Worm (Caenorhabditis elegans) whole organism, young adult: ENCODE measurements around the gene K09F5.4.

Source experiments
- B0019.2 ChIP-seq: fragments of 200-800 bp; sonication (Bioruptor generic); conservative IDR thresholded peaks from 2 replicates; pipeline ENCODE4 v1.3.6; 2022; ENCODE audit warnings: missing genetic modification reagents, missing genetic modification characterization, missing compliant biosample characterization
- B0261.1 ChIP-seq: sonication (generic microtip); optimal IDR thresholded peaks from 2 replicates; lab custom pipeline; 2016; ENCODE audit warnings: mild to moderate bottlenecking, missing genetic modification characterization, moderate library complexity, missing compliant biosample characterization
- B0336.3 ChIP-seq: fragments of 200-800 bp; sonication (Bioruptor generic); IDR thresholded peaks from 2 replicates; pipeline ENCODE4 v1.3.6; 2022; ENCODE audit warnings: missing genetic modification characterization, missing compliant biosample characterization
- C17E4.6 ChIP-seq: fragments of 200-800 bp; sonication (Bioruptor generic); IDR thresholded peaks from 2 replicates; pipeline ENCODE4 v1.3.6; 2022; ENCODE audit warnings: missing genetic modification reagents, missing genetic modification characterization, missing compliant biosample characterization
- F10E7.11 ChIP-seq: sonication (generic microtip); optimal IDR thresholded peaks from 2 replicates; lab custom pipeline; 2017; ENCODE audit warnings: mild to moderate bottlenecking, missing genetic modification characterization, moderate library complexity, missing compliant biosample characterization
- F37B4.10 ChIP-seq: fragments of 200-800 bp; sonication (Bioruptor generic); IDR thresholded peaks from 2 replicates; pipeline ENCODE4 v1.3.6; 2022; ENCODE audit warnings: missing genetic modification characterization, missing compliant biosample characterization
- K12H6.12 ChIP-seq: fragments of 200-800 bp; sonication (Bioruptor generic); optimal IDR thresholded peaks from 2 replicates; lab custom pipeline; 2018; ENCODE audit warnings: mild to moderate bottlenecking, missing genetic modification characterization, missing compliant biosample characterization
- Y56A3A.18 ChIP-seq: fragments of 200-800 bp; sonication (Bioruptor generic); IDR thresholded peaks from 2 replicates; pipeline ENCODE4 v1.3.6; 2022; ENCODE audit warnings: missing genetic modification reagents, missing genetic modification characterization, missing compliant biosample characterization
- Y67H2A.10 ChIP-seq: fragments of 200-800 bp; sonication (Bioruptor generic); conservative IDR thresholded peaks from 2 replicates; pipeline ENCODE4 v1.3.6; 2022; ENCODE audit warnings: missing genetic modification reagents, missing genetic modification characterization, missing compliant biosample characterization
- ZK185.1 ChIP-seq: sonication (generic microtip); optimal IDR thresholded peaks from 2 replicates; lab custom pipeline; 2016; ENCODE audit warnings: mild to moderate bottlenecking, missing genetic modification characterization, missing compliant biosample characterization; ENCODE audit not compliant: poor library complexity, severe bottlenecking
- ama-1 ChIP-seq, 3 experiments: fragments of 150-350 bp in 1 of 3; sonication (generic microtip) in 2 of 3; optimal IDR thresholded peaks; 2 replicates each; lab custom pipeline; 2014 to 2018; ENCODE audit warnings: missing biosample characterization in 2 of 3, missing genetic modification characterization in 2 of 3, missing genetic modification reagents in 2 of 3
- aptf-2 ChIP-seq: fragments of 200-800 bp; sonication (Bioruptor generic); conservative IDR thresholded peaks from 2 replicates; pipeline ENCODE4 v1.3.6; 2022; ENCODE audit warnings: missing genetic modification reagents, missing genetic modification characterization, missing compliant biosample characterization
- aptf-3 ChIP-seq: fragments of 200-800 bp; sonication (Bioruptor generic); IDR thresholded peaks from 2 replicates; pipeline ENCODE4 v1.3.6; 2022; ENCODE audit warnings: missing genetic modification characterization, missing compliant biosample characterization
- athp-1 ChIP-seq: sonication (generic microtip); optimal IDR thresholded peaks from 2 replicates; lab custom pipeline; 2017; ENCODE audit warnings: mild to moderate bottlenecking, missing genetic modification characterization, missing compliant biosample characterization
- attf-5 ChIP-seq: fragments of 200-800 bp; sonication (Bioruptor generic); optimal IDR thresholded peaks from 2 replicates; lab custom pipeline; 2018; ENCODE audit warnings: mild to moderate bottlenecking, missing genetic modification characterization, missing compliant biosample characterization
- ccch-3 ChIP-seq: fragments of 200-800 bp; sonication (Bioruptor generic); optimal IDR thresholded peaks from 2 replicates; lab custom pipeline; 2018; ENCODE audit warnings: mild to moderate bottlenecking, missing genetic modification characterization, missing compliant biosample characterization
- dpff-1 ChIP-seq: sonication (generic microtip); optimal IDR thresholded peaks from 2 replicates; lab custom pipeline; 2017; ENCODE audit warnings: mild to moderate bottlenecking, missing genetic modification characterization, missing compliant biosample characterization
- efl-1 ChIP-seq: fragments of 150-350 bp; optimal IDR thresholded peaks from 2 replicates; lab custom pipeline; 2014; ENCODE audit warnings: missing biosample characterization, missing genetic modification reagents, missing genetic modification characterization
- egl-18 ChIP-seq: fragments of 200-800 bp; sonication (Bioruptor generic); IDR thresholded peaks from 2 replicates; pipeline ENCODE4 v1.3.6; 2022; ENCODE audit warnings: missing genetic modification reagents, missing genetic modification characterization, missing compliant biosample characterization
- hlh-26 ChIP-seq: fragments of 200-800 bp; sonication (Bioruptor generic); conservative IDR thresholded peaks from 2 replicates; pipeline ENCODE4 v1.3.6; 2022; ENCODE audit warnings: missing genetic modification reagents, missing genetic modification characterization, missing compliant biosample characterization
- hrde-1 ChIP-seq: sonication (generic microtip); optimal IDR thresholded peaks from 2 replicates; lab custom pipeline; 2016; ENCODE audit warnings: missing genetic modification characterization, mild to moderate bottlenecking, missing compliant biosample characterization, moderate library complexity, missing genotype, missing genetic modification reagents, borderline replicate concordance
- lin-26 ChIP-seq: fragments of 200-800 bp; sonication (Bioruptor generic); IDR thresholded peaks from 2 replicates; pipeline ENCODE4 v1.3.6; 2022; ENCODE audit warnings: missing genetic modification reagents, missing genetic modification characterization, missing compliant biosample characterization
- lsl-1 ChIP-seq: fragments of 200-800 bp; sonication (Bioruptor generic); optimal IDR thresholded peaks from 2 replicates; lab custom pipeline; 2018; ENCODE audit warnings: mild to moderate bottlenecking, missing genetic modification characterization, moderate library complexity, missing compliant biosample characterization
- madf-6 ChIP-seq: fragments of 200-800 bp; sonication (Bioruptor generic); IDR thresholded peaks from 2 replicates; pipeline ENCODE4 v1.3.6; 2022; ENCODE audit warnings: missing genetic modification reagents, missing genetic modification characterization, missing compliant biosample characterization
- mcd-1 ChIP-seq: fragments of 200-800 bp; sonication (Bioruptor generic); IDR thresholded peaks from 2 replicates; pipeline ENCODE4 v1.3.6; 2022; ENCODE audit warnings: missing genetic modification reagents, missing genetic modification characterization, missing compliant biosample characterization
- mel-28 ChIP-seq: sonication (generic microtip); optimal IDR thresholded peaks from 2 replicates; lab custom pipeline; 2016; ENCODE audit warnings: borderline replicate concordance, mild to moderate bottlenecking, missing genetic modification characterization, missing compliant biosample characterization
- nhr-120 ChIP-seq: fragments of 200-800 bp; sonication (Bioruptor generic); IDR thresholded peaks from 2 replicates; pipeline ENCODE4 v1.3.6; 2022; ENCODE audit warnings: missing genetic modification characterization, missing compliant biosample characterization
- nhr-80 ChIP-seq: sonication (generic microtip); optimal IDR thresholded peaks from 2 replicates; lab custom pipeline; 2016; ENCODE audit warnings: missing genetic modification characterization, missing compliant biosample characterization
- pbrm-1 ChIP-seq: fragments of 200-800 bp; sonication (Bioruptor generic); IDR thresholded peaks from 2 replicates; pipeline ENCODE4 v1.3.6; 2022; ENCODE audit warnings: missing genetic modification reagents, missing genetic modification characterization, missing compliant biosample characterization
- rec-8 ChIP-seq, 2 experiments: sonication (generic microtip); optimal IDR thresholded peaks; 2 replicates each; lab custom pipeline; 2016; ENCODE audit warnings: mild to moderate bottlenecking in 2 of 2, missing genetic modification characterization in 2 of 2, missing genetic modification reagents in 2 of 2, missing genotype in 2 of 2, missing biosample characterization in 1 of 2, missing compliant biosample characterization in 1 of 2, moderate library complexity in 1 of 2
- snpc-1.1 ChIP-seq: sonication (generic microtip); optimal IDR thresholded peaks from 2 replicates; lab custom pipeline; 2017; ENCODE audit warnings: missing genetic modification characterization, mild to moderate bottlenecking, missing compliant biosample characterization, antibody characterized with exemption, moderate library complexity, missing genotype, missing genetic modification reagents; ENCODE audit not compliant: insufficient read depth
- snpc-1.3 ChIP-seq: sonication (generic microtip); optimal IDR thresholded peaks from 2 replicates; lab custom pipeline; 2017; ENCODE audit warnings: missing genetic modification characterization, mild to moderate bottlenecking, missing compliant biosample characterization, antibody characterized with exemption, moderate library complexity, missing genotype, missing genetic modification reagents; ENCODE audit not compliant: insufficient read depth
- snpc-4 ChIP-seq, 5 experiments: fragments of 150-350 bp in 1 of 5; sonication (generic microtip) in 4 of 5; optimal IDR thresholded peaks; 2 replicates each; lab custom pipeline; 2014 to 2018; ENCODE audit warnings: missing genetic modification characterization in 5 of 5, missing biosample characterization in 3 of 5, antibody characterized with exemption in 2 of 5, mild to moderate bottlenecking in 2 of 5, missing compliant biosample characterization in 2 of 5, missing genotype in 2 of 5, moderate library complexity in 2 of 5, missing genetic modification reagents in 1 of 5
- somi-1 ChIP-seq: fragments of 200-800 bp; sonication (Bioruptor generic); optimal IDR thresholded peaks from 2 replicates; lab custom pipeline; 2018; ENCODE audit warnings: mild to moderate bottlenecking, missing genetic modification characterization, missing compliant biosample characterization
- tbp1 ChIP-seq: fragments of 200-800 bp; sonication (Bioruptor generic); optimal IDR thresholded peaks from 2 replicates; lab custom pipeline; 2018; ENCODE audit warnings: mild to moderate bottlenecking, missing genetic modification characterization, missing compliant biosample characterization
- unc-62 ChIP-seq: fragments of 150-350 bp; optimal IDR thresholded peaks from 2 replicates; lab custom pipeline; 2014; ENCODE audit warnings: missing biosample characterization, missing genetic modification reagents, missing genetic modification characterization
- zim-3 ChIP-seq: sonication (generic microtip); optimal IDR thresholded peaks from 2 replicates; lab custom pipeline; 2017; ENCODE audit warnings: mild to moderate bottlenecking, missing genetic modification characterization, moderate library complexity, missing compliant biosample characterization
- ztf-22 ChIP-seq: fragments of 200-800 bp; sonication (Bioruptor generic); optimal IDR thresholded peaks from 2 replicates; lab custom pipeline; 2018; ENCODE audit warnings: mild to moderate bottlenecking, missing genetic modification characterization, moderate library complexity, missing compliant biosample characterization
- ztf-26 ChIP-seq: sonication (generic microtip); optimal IDR thresholded peaks from 2 replicates; lab custom pipeline; 2017; ENCODE audit warnings: missing genetic modification characterization, missing compliant biosample characterization
- ztf-6 ChIP-seq: fragments of 200-800 bp; sonication (Bioruptor generic); IDR thresholded peaks from 2 replicates; pipeline ENCODE4 v1.3.6; 2022; ENCODE audit warnings: missing genetic modification reagents, missing genetic modification characterization, missing compliant biosample characterization

Gene K09F5.4

ce11 chrX:7661628-7662027 lies 48.9 kb downstream of the K09F5.4 start (continued):
- TF ChIP-seq F10E7.11 (tag; lab: Kevin White, UChicago) (no peak), F37B4.10 (no peak), aptf-2 (no peak), nhr-120 (no peak), lsl-1 (GFP tag; lab: Kevin White, UChicago) (no peak), snpc-1.3 (tag; lab: Kevin White, UChicago) (no peak), ztf-26 (tag; lab: Kevin White, UChicago) (peak; percentile 6), rec-8 (tag; optimal IDR thresholded peaks at IDR 0.05; lab: Kevin White, UChicago) (no peak), efl-1 (GFP tag; lab: Kevin White, UChicago) (peak; percentile 25), Y67H2A.10 (GFP tag; lab: Robert Waterston, UW) (no peak), snpc-1.1 (tag; lab: Kevin White, UChicago) (no peak), C17E4.6 (GFP tag; lab: Robert Waterston, UW) (no peak), hlh-26 (GFP tag; lab: Robert Waterston, UW) (no peak), aptf-3 (GFP tag; lab: Robert Waterston, UW) (no peak), ztf-22 (no peak), K12H6.12 (tag; lab: Kevin White, UChicago) (no peak), athp-1 (tag; lab: Kevin White, UChicago) (no peak), pbrm-1 (GFP tag; lab: Robert Waterston, UW) (no peak), ztf-6 (GFP tag; lab: Robert Waterston, UW) (no peak), nhr-80 (tag; lab: Kevin White, UChicago) (peak; percentile 45), somi-1 (no peak), B0261.1 (tag; lab: Kevin White, UChicago) (no peak), madf-6 (GFP tag; lab: Robert Waterston, UW) (no peak), lin-26 (GFP tag; lab: Robert Waterston, UW) (no peak), Y56A3A.18 (GFP tag; lab: Robert Waterston, UW) (no peak), dpff-1 (no peak), ZK185.1 (tag; lab: Kevin White, UChicago) (no peak), egl-18 (GFP tag; lab: Robert Waterston, UW) (no peak), attf-5 (no peak), zim-3 (tag; lab: Kevin White, UChicago) (no peak), B0019.2 (GFP tag; lab: Robert Waterston, UW) (no peak), tbp1 (peak; percentile 6), hrde-1 (tag; lab: Kevin White, UChicago) (no peak), mcd-1 (peak; percentile 63), unc-62 (GFP tag; lab: Kevin White, UChicago) (no peak), ccch-3 (no peak), ama-1 (optimal IDR thresholded peaks at IDR 0.05; lab: Kevin White, UChicago) (peak; percentile 34), ama-1 (GFP tag; optimal IDR thresholded peaks at IDR 0.05; lab: Kevin White, UChicago) (no peak), B0336.3 (GFP tag; lab: Robert Waterston, UW) (no peak)

DNA sequence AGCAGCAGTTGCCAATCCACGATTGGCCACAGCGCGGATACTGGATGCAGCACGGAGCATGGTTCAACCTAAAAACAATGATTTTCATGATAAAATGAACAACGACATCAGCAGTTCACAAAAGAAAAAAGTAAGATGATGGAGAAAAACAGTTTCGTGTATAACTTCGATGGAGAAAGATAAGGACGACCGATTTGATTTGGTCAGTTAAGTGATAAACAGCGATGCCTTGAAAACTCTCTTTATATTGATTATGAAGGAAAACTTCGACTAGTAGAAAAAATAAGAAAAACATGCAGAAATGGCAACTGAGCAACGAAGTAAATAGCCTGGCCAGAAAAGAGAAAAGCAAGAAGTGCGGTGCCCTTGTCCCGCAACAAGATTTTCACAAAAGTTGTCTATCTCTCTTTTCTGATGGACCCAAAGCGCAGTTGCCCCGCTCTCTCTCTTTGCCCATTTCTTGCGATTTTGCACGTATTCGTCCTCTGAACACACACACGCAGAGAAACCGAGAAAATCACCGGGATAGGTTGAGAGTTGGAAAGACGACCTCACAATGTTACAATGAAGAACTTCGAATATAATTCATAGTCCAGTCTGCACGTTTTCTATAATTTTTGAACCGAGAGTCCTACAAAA lies 49.5 kb downstream of the K09F5.4 start, which contains the start of gene pcca-1:
TSS of gene pcca-1 (minus strand) at position 68 of the 639 bp plus-strand sequence.
- TF ChIP-seq snpc-4 (GFP tag; optimal IDR thresholded peaks at IDR 0.05; lab: Kevin White, UChicago) (no peak), snpc-4 (tag; optimal IDR thresholded peaks at IDR 0.05; lab: Kevin White, UChicago) (no peak), hlh-26 (GFP tag; lab: Robert Waterston, UW) (no peak), mel-28 (no peak), nhr-80 (tag; lab: Kevin White, UChicago) (peak; percentile 13), ama-1 (optimal IDR thresholded peaks at IDR 0.05; lab: Kevin White, UChicago) (peak; percentile 32), ama-1 (GFP tag; optimal IDR thresholded peaks at IDR 0.05; lab: Kevin White, UChicago) (no peak)
